Worm (Caenorhabditis elegans) whole organism, late embryonic: Measurements from ENCODE around the gene C23G10.7.

ENCODE experiments used
- ceh-14 ChIP-seq: sonication (generic microtip); optimal IDR thresholded peaks from 2 replicates; lab custom pipeline; 2016; ENCODE audit warnings: missing genotype, missing genetic modification characterization, missing compliant biosample characterization
- ceh-2 ChIP-seq: sonication (generic microtip); optimal IDR thresholded peaks from 2 replicates; lab custom pipeline; 2016; ENCODE audit warnings: missing genotype, missing genetic modification characterization, missing compliant biosample characterization
- ceh-22 ChIP-seq: sonication (generic microtip); optimal IDR thresholded peaks from 2 replicates; lab custom pipeline; 2017; ENCODE audit warnings: missing biosample characterization, missing genetic modification characterization
- ceh-45 ChIP-seq: fragments of 200-800 bp; sonication (Bioruptor generic); IDR thresholded peaks from 2 replicates; pipeline ENCODE4 v1.3.6; 2022; ENCODE audit warnings: missing genetic modification reagents, missing genetic modification characterization, missing compliant biosample characterization
- elt-2 ChIP-seq: sonication (generic microtip); optimal IDR thresholded peaks from 2 replicates; lab custom pipeline; 2016; ENCODE audit warnings: missing genetic modification reagents, missing genetic modification characterization, missing compliant biosample characterization
- eyg-1 ChIP-seq: sonication (generic microtip); optimal IDR thresholded peaks from 2 replicates; lab custom pipeline; 2016; ENCODE audit warnings: missing genotype, missing genetic modification characterization, missing compliant biosample characterization
- hlh-30 ChIP-seq: sonication (generic microtip); optimal IDR thresholded peaks from 2 replicates; lab custom pipeline; 2017; ENCODE audit warnings: antibody characterized with exemption, missing genetic modification characterization, missing compliant biosample characterization; ENCODE audit not compliant: insufficient read depth
- nfya-1 ChIP-seq: sonication (generic microtip); optimal IDR thresholded peaks from 2 replicates; lab custom pipeline; 2017; ENCODE audit warnings: missing genetic modification characterization, mild to moderate bottlenecking, missing compliant biosample characterization, antibody characterized with exemption, moderate library complexity
- nhr-11 ChIP-seq: fragments of 150-350 bp; optimal IDR thresholded peaks from 2 replicates; lab custom pipeline; 2014; ENCODE audit warnings: missing biosample characterization, missing genetic modification characterization
- pha-2 ChIP-seq: sonication (generic microtip); optimal IDR thresholded peaks from 2 replicates; lab custom pipeline; 2017; ENCODE audit warnings: mild to moderate bottlenecking, missing genetic modification characterization, missing compliant biosample characterization
- tbx-7 ChIP-seq: sonication (generic microtip); optimal IDR thresholded peaks from 2 replicates; lab custom pipeline; 2016; ENCODE audit warnings: missing genotype, missing genetic modification characterization, missing compliant biosample characterization
- unc-3 ChIP-seq, 2 experiments: fragments of 200-800 bp in 1 of 2; sonication (Bioruptor generic) in 1 of 2; sonication (generic microtip) in 1 of 2; conservative IDR thresholded peaks in 1 of 2; optimal IDR thresholded peaks in 1 of 2; 2 replicates each; pipeline versions ENCODE4 v1.3.6 to Lab custom; 2016 to 2022; ENCODE audit warnings: missing compliant biosample characterization in 2 of 2, missing genetic modification characterization in 2 of 2, missing genetic modification reagents in 1 of 2

DNA sequence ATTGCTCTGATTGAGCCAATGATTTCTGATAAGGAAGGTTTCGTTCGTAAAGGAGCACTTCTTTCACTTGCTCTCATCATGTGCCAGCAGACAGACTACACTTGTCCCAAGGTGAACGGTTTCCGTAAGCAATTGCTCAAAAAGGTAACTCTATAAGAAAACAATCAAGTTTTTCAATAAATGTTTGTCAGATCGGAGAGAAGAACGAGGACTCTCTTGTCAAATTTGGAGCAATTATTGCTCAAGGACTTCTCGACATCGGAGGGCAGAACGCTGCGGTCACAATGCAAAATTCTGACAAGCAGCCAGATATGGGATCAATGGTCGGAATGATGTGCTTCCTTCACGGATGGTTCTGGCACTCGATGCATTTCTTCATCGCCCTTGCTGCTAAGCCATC lies 3.1 kb upstream of the C23G10.7 start:
- TF ChIP-seq pha-2 (no peak), nfya-1 (tag; lab: Kevin White, UChicago) (no peak), eyg-1 (tag; lab: Kevin White, UChicago) (no peak), ceh-2 (tag; lab: Kevin White, UChicago) (no peak), nhr-11 (tag; lab: Kevin White, UChicago) (no peak), unc-3 (GFP tag; conservative IDR thresholded peaks at IDR 0.05; lab: Robert Waterston, UW) (no peak), unc-3 (tag; optimal IDR thresholded peaks at IDR 0.05; lab: Kevin White, UChicago) (no peak), elt-2 (tag; lab: Kevin White, UChicago) (no peak), hlh-30 (no peak), ceh-22 (no peak), ceh-45 (no peak), tbx-7 (no peak), ceh-14 (tag; lab: Kevin White, UChicago) (no peak)
